Fruit fly (Drosophila melanogaster): Measurements from ENCODE around the gene CG10700.

DNA sequence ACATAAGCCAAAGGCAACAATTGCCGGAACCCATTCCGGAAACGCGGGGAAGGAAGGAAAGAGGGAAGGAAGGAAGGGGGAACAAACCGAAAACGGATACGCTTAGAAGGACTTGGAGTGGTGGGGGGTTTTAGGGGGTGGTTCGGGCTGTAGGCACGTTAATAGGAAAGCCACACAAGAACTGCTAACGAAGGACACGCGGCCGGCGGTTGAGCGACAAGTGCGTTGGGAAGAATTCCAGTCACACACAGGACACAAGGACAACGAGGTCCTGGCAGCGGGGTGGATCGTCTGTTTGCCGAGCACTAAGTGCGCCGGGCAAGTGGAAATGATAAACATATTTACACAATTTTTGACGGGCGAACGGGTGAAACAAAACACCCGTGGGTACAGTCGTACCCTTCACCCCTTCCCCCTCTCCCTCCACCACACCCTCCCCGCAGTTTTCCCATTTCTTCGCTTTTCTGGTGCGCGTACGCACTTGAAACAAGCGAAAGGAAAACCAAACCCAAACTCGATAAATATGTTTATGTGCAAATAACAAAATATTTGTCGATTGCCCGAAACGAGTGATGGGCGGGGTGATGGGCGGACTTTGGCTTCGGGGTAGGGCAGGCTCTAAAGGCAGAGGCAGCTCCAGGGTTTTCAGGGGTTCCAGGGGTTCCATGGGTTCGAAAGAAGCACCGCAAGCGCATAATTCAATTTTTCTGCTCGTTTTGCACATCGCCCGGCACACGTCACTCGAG, 24.5 kb upstream of the CG10700 start:
- no peak for TF ChIP-seq tj (GFP tag; optimal IDR thresholded peaks at IDR 0.05)
- no peak for TF ChIP-seq ovo (GFP tag; optimal IDR thresholded peaks at IDR 0.05)
- no peak for TF ChIP-seq pad (GFP tag; optimal IDR thresholded peaks at IDR 0.05)
- TF ChIP-seq toe (GFP tag; optimal IDR thresholded peaks at IDR 0.05) = no peak
- no peak for TF ChIP-seq bab1 (GFP tag; optimal IDR thresholded peaks at IDR 0.05)
- TF ChIP-seq CG7101 (tag; optimal IDR thresholded peaks at IDR 0.05) = no peak
- TF ChIP-seq kay (GFP tag; ENCODE audit: borderline replicate concordance) = no peak
- no peak for TF ChIP-seq CG12768 (GFP tag; optimal IDR thresholded peaks at IDR 0.05)
- no peak for TF ChIP-seq Clk (GFP tag; optimal IDR thresholded peaks at IDR 0.05)
- TF ChIP-seq CG1620 (GFP tag; optimal IDR thresholded peaks at IDR 0.05) = no peak
- no peak for TF ChIP-seq Hr96 (GFP tag; optimal IDR thresholded peaks at IDR 0.05)
- TF ChIP-seq cic (GFP tag; optimal IDR thresholded peaks at IDR 0.05) = no peak
- TF ChIP-seq CG11617 (GFP tag; optimal IDR thresholded peaks at IDR 0.05) = no peak
- no peak for TF ChIP-seq CG5204 (GFP tag; optimal IDR thresholded peaks at IDR 0.05)

Measured in whole organism, adult.